Worm (Caenorhabditis elegans): ENCODE results near the gene B0252.3.

DNA sequence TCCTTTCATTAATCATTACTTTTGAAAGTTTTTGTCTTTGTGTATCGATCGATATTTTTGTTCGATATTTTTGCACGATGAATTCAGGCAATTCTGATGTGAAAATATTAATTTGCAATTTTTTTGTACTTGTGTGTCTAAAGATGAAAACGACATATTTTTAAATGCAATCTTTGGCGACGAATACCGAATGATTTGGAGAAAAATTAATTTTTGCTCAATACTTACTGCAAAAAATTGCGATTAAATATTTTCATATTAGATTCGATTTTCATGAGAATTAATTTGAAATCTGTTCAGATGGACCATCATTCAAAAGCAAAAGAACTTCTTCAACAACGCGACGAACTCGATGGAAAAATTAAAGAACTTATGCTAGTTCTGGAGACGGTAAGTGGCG, 5.8 kb downstream of the B0252.3 start, which contains the start of gene psmd-9:
- TF ChIP-seq fkh-10 (GFP tag; optimal IDR thresholded peaks at IDR 0.05) (no peak), nfya-1 (tag; optimal IDR thresholded peaks at IDR 0.05) (no peak), dve-1 (tag; optimal IDR thresholded peaks at IDR 0.05) (no peak), nhr-11 (tag; optimal IDR thresholded peaks at IDR 0.05) (no peak), unc-42 (tag; optimal IDR thresholded peaks at IDR 0.05) (no peak), hlh-8 (tag; optimal IDR thresholded peaks at IDR 0.05) (no peak), tbx-2 (tag; optimal IDR thresholded peaks at IDR 0.05) (no peak), ceh-19 (GFP tag; optimal IDR thresholded peaks at IDR 0.05) (no peak), ama-1 (optimal IDR thresholded peaks at IDR 0.05) (no peak), nhr-232 (tag; optimal IDR thresholded peaks at IDR 0.05) (no peak), ref-2 (tag; optimal IDR thresholded peaks at IDR 0.05) (no peak), fax-1 (tag; optimal IDR thresholded peaks at IDR 0.05) (no peak), pax-1 (tag; optimal IDR thresholded peaks at IDR 0.05) (no peak)

Measured in whole organism, late embryonic.